Worm (Caenorhabditis elegans) whole organism, L1 larva: Measurements from ENCODE around the gene fbxa-215.

Experiments
- C04F5.9 ChIP-seq: sonication (generic microtip); optimal IDR thresholded peaks from 2 replicates; lab custom pipeline; 2016; ENCODE audit warnings: missing genetic modification characterization, missing compliant biosample characterization
- C16A3.4 ChIP-seq: fragments of 150-350 bp; optimal IDR thresholded peaks from 2 replicates; lab custom pipeline; 2014; ENCODE audit warnings: missing biosample characterization, missing genetic modification characterization
- C34B4.2 ChIP-seq: sonication (generic microtip); optimal IDR thresholded peaks from 2 replicates; lab custom pipeline; 2017; ENCODE audit warnings: mild to moderate bottlenecking, missing genetic modification characterization, missing compliant biosample characterization
- blmp-1 ChIP-seq: fragments of 150-350 bp; optimal IDR thresholded peaks from 2 replicates; lab custom pipeline; 2014; ENCODE audit warnings: missing biosample characterization, missing genetic modification characterization
- ceh-63 ChIP-seq: fragments of 200-800 bp; sonication (Bioruptor generic); optimal IDR thresholded peaks from 2 replicates; lab custom pipeline; 2018; ENCODE audit warnings: mild to moderate bottlenecking, missing genetic modification characterization, missing compliant biosample characterization
- ceh-8 ChIP-seq: fragments of 200-800 bp; sonication (Bioruptor generic); optimal IDR thresholded peaks from 2 replicates; lab custom pipeline; 2018; ENCODE audit warnings: mild to moderate bottlenecking, missing genetic modification characterization, moderate library complexity, missing compliant biosample characterization
- ceh-90 ChIP-seq: sonication (generic microtip); optimal IDR thresholded peaks from 2 replicates; lab custom pipeline; 2016; ENCODE audit warnings: missing genetic modification characterization, missing compliant biosample characterization
- ces-1 ChIP-seq: fragments of 150-350 bp; optimal IDR thresholded peaks from 2 replicates; lab custom pipeline; 2014; ENCODE audit warnings: missing biosample characterization, missing genetic modification reagents, missing genetic modification characterization
- dpl-1 ChIP-seq, 3 experiments: fragments of 150-350 bp in 2 of 3; sonication (generic microtip) in 1 of 3; optimal IDR thresholded peaks; 2 replicates each; lab custom pipeline; 2014 to 2017; ENCODE audit warnings: missing biosample characterization in 3 of 3, missing genetic modification characterization in 3 of 3, missing genetic modification reagents in 3 of 3
- efl-1 ChIP-seq, 4 experiments: fragments of 150-350 bp; optimal IDR thresholded peaks in 3 of 4; peaks in 1 of 4; 1 replicate in 1 of 4; 2 replicates in 3 of 4; lab custom pipeline; 2014; ENCODE audit warnings: missing biosample characterization in 2 of 4, missing genetic modification characterization in 2 of 4, missing genetic modification reagents in 2 of 4
- efl-3 ChIP-seq: fragments of 200-800 bp; sonication (Bioruptor generic); optimal IDR thresholded peaks from 2 replicates; lab custom pipeline; 2018; ENCODE audit warnings: mild to moderate bottlenecking, missing genetic modification characterization, missing compliant biosample characterization
- egl-27 ChIP-seq, 2 experiments: fragments of 150-350 bp in 1 of 2; sonication (generic microtip); optimal IDR thresholded peaks; 3 replicates each; lab custom pipeline; 2017 to 2018; ENCODE audit warnings: missing biosample characterization in 2 of 2, missing genetic modification characterization in 2 of 2, missing genetic modification reagents in 2 of 2
- elt-3 ChIP-seq, 6 experiments: fragments of 150-350 bp in 1 of 6; sonication (generic microtip); optimal IDR thresholded peaks; 2 replicates each; lab custom pipeline; 2017 to 2018; ENCODE audit warnings: missing biosample characterization in 6 of 6, missing genetic modification characterization in 6 of 6, inconsistent platforms in 1 of 6
- grh-1 ChIP-seq: fragments of 200-800 bp; sonication (Bioruptor generic); IDR thresholded peaks from 2 replicates; pipeline ENCODE4 v1.3.6; 2022; ENCODE audit warnings: missing genetic modification reagents, missing genetic modification characterization, missing compliant biosample characterization
- irx-1 ChIP-seq: sonication (generic microtip); optimal IDR thresholded peaks from 2 replicates; lab custom pipeline; 2016; ENCODE audit warnings: missing genetic modification characterization, missing compliant biosample characterization
- lin-13 ChIP-seq: fragments of 150-350 bp; optimal IDR thresholded peaks from 2 replicates; lab custom pipeline; 2014; ENCODE audit warnings: missing biosample characterization, missing genetic modification reagents, missing genetic modification characterization
- lin-15B ChIP-seq: fragments of 150-350 bp; sonication (generic microtip); optimal IDR thresholded peaks from 3 replicates; lab custom pipeline; 2014; ENCODE audit warnings: missing biosample characterization, missing genetic modification characterization
- lin-35 ChIP-seq, 2 experiments: fragments of 150-350 bp; optimal IDR thresholded peaks; 2 replicates each; lab custom pipeline; 2014; ENCODE audit warnings: missing biosample characterization in 2 of 2, missing genetic modification characterization in 2 of 2, missing genetic modification reagents in 2 of 2
- lsy-2 ChIP-seq, 2 experiments: fragments of 150-350 bp; optimal IDR thresholded peaks; 2 replicates each; lab custom pipeline; 2014; ENCODE audit warnings: missing biosample characterization in 2 of 2, missing genetic modification characterization in 2 of 2
- mab-9 ChIP-seq: fragments of 200-800 bp; sonication (Bioruptor generic); IDR thresholded peaks from 2 replicates; pipeline ENCODE4 v1.3.6; 2022; ENCODE audit warnings: missing genetic modification reagents, missing genetic modification characterization, missing compliant biosample characterization
- mdl-1 ChIP-seq, 2 experiments: fragments of 150-350 bp; optimal IDR thresholded peaks; 2 replicates each; lab custom pipeline; 2014 to 2017; ENCODE audit warnings: missing biosample characterization in 2 of 2, missing genetic modification characterization in 2 of 2, inconsistent platforms in 1 of 2
- mep-1 ChIP-seq: fragments of 150-350 bp; optimal IDR thresholded peaks from 2 replicates; lab custom pipeline; 2014; ENCODE audit warnings: missing biosample characterization, missing genetic modification characterization
- nhr-19 ChIP-seq: fragments of 200-800 bp; sonication (Bioruptor generic); conservative IDR thresholded peaks from 2 replicates; pipeline ENCODE4 v1.3.6; 2022; ENCODE audit warnings: missing genetic modification characterization, missing compliant biosample characterization
- nhr-20 ChIP-seq: sonication (generic microtip); optimal IDR thresholded peaks from 2 replicates; lab custom pipeline; 2016; ENCODE audit warnings: mild to moderate bottlenecking, missing genetic modification characterization, missing compliant biosample characterization
- nhr-237 ChIP-seq: fragments of 150-350 bp; optimal IDR thresholded peaks from 2 replicates; lab custom pipeline; 2014; ENCODE audit warnings: missing biosample characterization, missing genetic modification characterization
- nhr-47 ChIP-seq: sonication (generic microtip); optimal IDR thresholded peaks from 2 replicates; lab custom pipeline; 2016; ENCODE audit warnings: mild to moderate bottlenecking, missing genetic modification characterization, moderate library complexity, missing compliant biosample characterization
- nhr-71 ChIP-seq: sonication (generic microtip); optimal IDR thresholded peaks from 2 replicates; lab custom pipeline; 2016; ENCODE audit warnings: mild to moderate bottlenecking, missing genetic modification characterization, moderate library complexity, missing compliant biosample characterization
- nhr-76 ChIP-seq: sonication (generic microtip); optimal IDR thresholded peaks from 2 replicates; lab custom pipeline; 2017; ENCODE audit warnings: missing biosample characterization, missing genetic modification characterization
- nhr-77 ChIP-seq: fragments of 150-350 bp; optimal IDR thresholded peaks from 2 replicates; lab custom pipeline; 2014; ENCODE audit warnings: missing biosample characterization, missing genetic modification characterization
- nhr-85 ChIP-seq: sonication (generic microtip); peaks from one replicate; lab custom pipeline; 2016; ENCODE audit warnings: missing genetic modification characterization, inconsistent platforms, missing compliant biosample characterization
- nhr-90 ChIP-seq: sonication (generic microtip); optimal IDR thresholded peaks from 2 replicates; lab custom pipeline; 2016; ENCODE audit warnings: mild to moderate bottlenecking, missing genetic modification characterization, missing compliant biosample characterization; ENCODE audit not compliant: poor library complexity
- skn-1 ChIP-seq: fragments of 150-350 bp; optimal IDR thresholded peaks from 2 replicates; lab custom pipeline; 2014; ENCODE audit warnings: missing biosample characterization, missing genetic modification characterization
- snu-23 ChIP-seq: sonication (generic microtip); optimal IDR thresholded peaks from 2 replicates; lab custom pipeline; 2016; ENCODE audit warnings: missing genetic modification characterization, missing compliant biosample characterization
- sptf-1 ChIP-seq: fragments of 150-350 bp; optimal IDR thresholded peaks from 2 replicates; lab custom pipeline; 2014; ENCODE audit warnings: missing biosample characterization, missing genetic modification characterization
- swsn-7 ChIP-seq: sonication (generic microtip); optimal IDR thresholded peaks from 2 replicates; lab custom pipeline; 2016; ENCODE audit warnings: missing genetic modification characterization, missing compliant biosample characterization
- tbx-2 ChIP-seq: sonication (generic microtip); optimal IDR thresholded peaks from 2 replicates; lab custom pipeline; 2016; ENCODE audit warnings: missing genetic modification characterization, missing compliant biosample characterization
- tlp-1 ChIP-seq: fragments of 150-350 bp; optimal IDR thresholded peaks from 2 replicates; lab custom pipeline; 2014; ENCODE audit warnings: missing biosample characterization, missing genetic modification characterization
- unc-130 ChIP-seq: fragments of 150-350 bp; optimal IDR thresholded peaks from 2 replicates; lab custom pipeline; 2017; ENCODE audit warnings: missing biosample characterization, missing genetic modification characterization, inconsistent platforms
- unc-62 ChIP-seq: fragments of 150-350 bp; optimal IDR thresholded peaks from 2 replicates; lab custom pipeline; 2014; ENCODE audit warnings: missing biosample characterization, missing genetic modification reagents, missing genetic modification characterization
- unc-98 ChIP-seq: fragments of 200-800 bp; sonication (Bioruptor generic); IDR thresholded peaks from 2 replicates; pipeline ENCODE4 v1.3.6; 2022; ENCODE audit warnings: missing genetic modification characterization, missing compliant biosample characterization
- vab-15 ChIP-seq: sonication (generic microtip); optimal IDR thresholded peaks from 2 replicates; lab custom pipeline; 2017; ENCODE audit warnings: missing genotype, mild to moderate bottlenecking, missing genetic modification characterization, missing compliant biosample characterization
- zag-1 ChIP-seq: fragments of 150-350 bp; optimal IDR thresholded peaks from 2 replicates; lab custom pipeline; 2014; ENCODE audit warnings: missing biosample characterization, missing genetic modification characterization
- ztf-4 ChIP-seq: fragments of 150-350 bp; optimal IDR thresholded peaks from 2 replicates; lab custom pipeline; 2014; ENCODE audit warnings: missing biosample characterization, missing genetic modification characterization

Gene fbxa-215

ce11 chrIV:13686965-13687425, 20.3 kb upstream of the fbxa-215 start, which contains the start of gene nyn-1:
TSS of gene nyn-1 (minus strand) at chrIV:13687015.
- TF ChIP-seq nhr-85 (tag; lab: Kevin White, UChicago) (no peak), efl-1 (optimal IDR thresholded peaks at IDR 0.05; lab: Kevin White, UChicago) (peak in 1 of 2 experiments; percentile 13), efl-1 (GFP tag; optimal IDR thresholded peaks at IDR 0.05 in 1 of 2; lab: Kevin White, UChicago) (no peak)

DNA sequence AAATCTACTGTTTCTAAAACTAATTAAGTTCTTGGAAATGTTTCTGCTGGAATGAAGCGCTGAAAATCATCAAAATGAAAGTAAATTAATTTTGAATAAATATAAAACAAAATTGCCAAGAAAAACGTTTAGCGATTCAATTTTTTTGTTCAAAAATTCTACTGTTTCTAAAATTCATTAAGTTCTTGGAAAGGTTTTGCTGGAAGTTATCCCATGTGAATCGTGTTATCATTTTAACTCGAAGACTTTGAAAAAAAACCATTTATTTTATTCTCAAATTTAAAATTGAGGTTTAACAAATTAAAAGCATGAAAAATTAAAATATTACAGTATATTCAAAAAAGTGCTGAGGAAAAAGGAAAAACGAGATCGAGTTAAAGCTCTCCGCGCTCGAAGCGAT, 18.1 kb upstream of the fbxa-215 start:
- no peak for TF ChIP-seq mab-9 (GFP tag; lab: Robert Waterston, UW)
- no peak for TF ChIP-seq nhr-85 (tag; lab: Kevin White, UChicago)
- TF ChIP-seq grh-1 (GFP tag; lab: Robert Waterston, UW): no peak
- TF ChIP-seq C04F5.9 (tag; lab: Kevin White, UChicago): no peak
- no peak for TF ChIP-seq sptf-1
- no peak for TF ChIP-seq efl-3 (GFP tag; lab: Kevin White, UChicago)
- TF ChIP-seq unc-98 (GFP tag; lab: Robert Waterston, UW): no peak
- TF ChIP-seq snu-23: no peak
- no peak for TF ChIP-seq nhr-47
- TF ChIP-seq ceh-90: no peak
- no peak for TF ChIP-seq lin-13 (GFP tag; lab: Kevin White, UChicago)
- no peak for TF ChIP-seq lin-35 (GFP tag; optimal IDR thresholded peaks at IDR 0.05; lab: Kevin White, UChicago)
- TF ChIP-seq ztf-4 (tag; lab: Kevin White, UChicago): no peak
- no peak for TF ChIP-seq unc-62 (GFP tag; lab: Kevin White, UChicago)
- TF ChIP-seq ceh-8 (GFP tag; lab: Kevin White, UChicago): no peak
- no peak for TF ChIP-seq mdl-1 (tag; optimal IDR thresholded peaks at IDR 0.05; lab: Kevin White, UChicago)

DNA sequence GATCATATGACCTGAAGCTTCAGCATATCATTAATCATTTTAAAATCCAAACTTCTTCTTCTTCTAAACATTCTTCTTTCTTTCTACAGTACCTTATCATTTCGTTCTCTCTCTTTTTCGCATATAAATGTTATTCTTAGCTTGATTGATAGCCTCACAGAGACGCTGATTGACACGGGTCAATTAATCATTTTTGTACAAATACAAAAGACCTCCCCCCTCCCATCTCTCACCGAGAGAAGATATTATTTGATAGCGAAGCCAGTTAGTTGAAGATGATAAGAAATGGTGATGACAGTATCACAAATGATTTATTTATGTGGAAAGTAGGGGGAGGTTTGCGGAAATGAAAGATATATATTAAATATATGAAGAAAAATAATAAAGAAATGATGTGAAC, 16.0 kb upstream of the fbxa-215 start:
- TF ChIP-seq unc-130 (tag; lab: Kevin White, UChicago) (peak; percentile 49), unc-98 (GFP tag; lab: Robert Waterston, UW) (no peak), egl-27 (tag; optimal IDR thresholded peaks at IDR 0.05; lab: Kevin White, UChicago) (peak in 1 of 2 experiments; percentile 29), C16A3.4 (tag; lab: Kevin White, UChicago) (no peak), nhr-71 (tag; lab: Kevin White, UChicago) (peak; percentile 67), nhr-76 (tag; lab: Kevin White, UChicago) (no peak), elt-3 (tag; optimal IDR thresholded peaks at IDR 0.05; lab: Kevin White, UChicago) (peak in 5 of 6 experiments; percentile 54 to 98 (median 70)), zag-1 (no peak), tlp-1 (no peak), nhr-90 (tag; lab: Kevin White, UChicago) (peak; percentile 60), mep-1 (tag; lab: Kevin White, UChicago) (peak; percentile 26), ceh-63 (GFP tag; lab: Kevin White, UChicago) (no peak), nhr-77 (tag; lab: Kevin White, UChicago) (no peak), skn-1 (tag; lab: Kevin White, UChicago) (no peak), vab-15 (peak; percentile 93), blmp-1 (tag; lab: Kevin White, UChicago) (peak; percentile 85), swsn-7 (tag; lab: Kevin White, UChicago) (no peak), dpl-1 (GFP tag; optimal IDR thresholded peaks at IDR 0.05; lab: Kevin White, UChicago) (no peak), lsy-2 (tag; optimal IDR thresholded peaks at IDR 0.05; lab: Kevin White, UChicago) (peak; percentile 36 to 70), irx-1 (tag; lab: Kevin White, UChicago) (peak; percentile 62), C34B4.2 (no peak), nhr-20 (tag; lab: Kevin White, UChicago) (peak; percentile 53), ces-1 (GFP tag; lab: Kevin White, UChicago) (no peak), tbx-2 (tag; lab: Kevin White, UChicago) (peak; percentile 73), nhr-19 (GFP tag; lab: Robert Waterston, UW) (peak; percentile 30), lin-15B (no peak), nhr-85 (tag; lab: Kevin White, UChicago) (peak; percentile 95), grh-1 (GFP tag; lab: Robert Waterston, UW) (0 out of 2 replicates have a peak, but pooled peaks have one; percentile 34), nhr-237 (tag; lab: Kevin White, UChicago) (no peak), mdl-1 (tag; optimal IDR thresholded peaks at IDR 0.05; lab: Kevin White, UChicago) (no peak)
